Worm (Caenorhabditis elegans) whole organism, dauer: ENCODE data around the gene cgr-1.

Experiments used
- unc-62 ChIP-seq: sonication (generic microtip); optimal IDR thresholded peaks from 2 replicates; lab custom pipeline; 2017; ENCODE audit warnings: missing biosample characterization, missing genetic modification reagents, missing genetic modification characterization

cgr-1 gene

ce11 chrX:3600390-3600789 lies at the start of gene cgr-1:
TSS of gene cgr-1 (minus strand) at chrX:3600457.
- no peak for TF ChIP-seq unc-62 (GFP tag; lab: Kevin White, UChicago)

DNA sequence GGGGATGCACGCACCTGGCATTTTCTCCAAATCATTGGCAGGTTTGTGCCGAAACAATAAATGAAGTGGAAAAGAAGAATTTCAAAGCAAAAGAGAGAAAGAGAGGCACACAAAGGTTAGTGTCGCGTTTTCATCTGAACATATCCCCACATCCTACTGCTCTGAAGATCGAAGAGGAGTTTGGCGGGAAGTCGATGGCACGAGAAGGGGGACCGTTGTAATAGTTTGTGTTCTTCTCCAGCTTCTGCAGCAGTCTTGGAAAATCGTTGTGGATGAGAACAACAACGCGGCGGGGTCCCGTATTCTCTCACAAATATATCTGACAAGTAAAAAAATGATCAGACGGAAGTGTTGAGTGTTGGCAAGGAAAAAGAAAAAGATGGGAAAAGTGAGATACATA lies 45.7 kb upstream of the cgr-1 start:
- no peak for TF ChIP-seq unc-62 (GFP tag; lab: Kevin White, UChicago)

DNA sequence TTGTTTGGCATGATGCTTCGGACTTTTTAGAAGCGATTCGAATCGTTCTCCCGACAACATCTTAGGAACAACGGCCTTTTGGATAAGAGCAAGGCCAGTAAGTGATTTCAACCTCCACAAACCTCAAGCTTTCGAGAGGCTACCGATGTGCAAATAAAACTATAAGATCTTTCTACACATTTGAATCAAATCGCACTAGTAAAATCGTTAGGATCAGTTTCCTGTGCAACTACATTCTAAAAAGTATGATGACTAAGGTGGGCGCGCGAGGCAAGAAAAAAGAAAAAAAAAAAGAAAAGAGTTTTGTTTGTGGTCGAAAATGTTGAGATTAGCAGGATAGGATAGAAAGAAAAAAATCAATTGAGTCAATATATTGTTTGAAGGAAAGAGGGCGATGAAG lies 44.5 kb upstream of the cgr-1 start, which contains the start of gene tmem-24:
TSS of gene tmem-24 (minus strand) at position 101 of the 400 bp plus-strand sequence.
- no peak for TF ChIP-seq unc-62 (GFP tag; lab: Kevin White, UChicago)

DNA sequence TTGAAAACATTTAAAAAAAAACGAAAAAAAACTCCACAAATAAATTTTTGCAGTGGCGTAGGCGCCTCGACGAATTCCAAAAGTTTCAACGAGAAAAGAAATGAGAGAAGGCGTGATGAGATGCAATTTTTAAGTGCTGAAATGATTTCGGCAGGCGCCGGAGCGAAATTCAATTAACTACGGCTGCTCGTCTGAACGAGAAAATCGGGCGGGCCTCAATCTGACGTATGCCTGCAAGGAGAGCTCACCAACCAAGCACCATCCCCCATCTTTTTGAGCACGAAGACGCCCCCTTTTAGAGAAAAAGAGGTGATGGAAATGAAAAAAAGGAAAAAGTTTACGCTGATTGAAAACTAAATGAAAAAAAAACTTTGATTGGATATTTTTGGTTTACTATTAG lies 34.5 kb upstream of the cgr-1 start:
- no peak for TF ChIP-seq unc-62 (GFP tag; lab: Kevin White, UChicago)

ce11 chrX:3633654-3634053 lies 33.4 kb upstream of the cgr-1 start, which contains the start of gene gst-11:
TSS of gene gst-11 (minus strand) at chrX:3633754.
- no peak for TF ChIP-seq unc-62 (GFP tag; lab: Kevin White, UChicago)

ce11 chrX:3631550-3631949 lies 31.3 kb upstream of the cgr-1 start:
- TF ChIP-seq unc-62 (GFP tag; lab: Kevin White, UChicago) = no peak

DNA sequence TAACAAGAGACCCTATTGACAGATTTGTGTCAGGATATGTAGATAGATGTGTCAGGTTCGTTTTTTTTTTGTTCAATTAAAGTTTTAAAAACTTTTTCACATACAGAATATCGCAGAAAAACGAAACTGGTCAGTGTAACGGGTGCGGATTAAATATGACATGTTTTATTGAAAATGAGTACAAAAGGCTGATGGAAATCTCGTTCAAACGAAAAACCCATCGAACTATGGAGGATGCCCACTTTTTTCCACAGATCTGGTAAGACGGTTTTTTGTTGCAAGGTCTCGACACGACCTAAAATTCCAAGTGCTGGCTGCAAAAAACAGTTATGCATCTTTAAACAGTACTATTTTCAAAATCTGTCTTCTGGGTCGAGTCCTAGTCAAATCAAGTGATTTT lies 29.8 kb upstream of the cgr-1 start:
- TF ChIP-seq unc-62 (GFP tag; lab: Kevin White, UChicago) = no peak

DNA sequence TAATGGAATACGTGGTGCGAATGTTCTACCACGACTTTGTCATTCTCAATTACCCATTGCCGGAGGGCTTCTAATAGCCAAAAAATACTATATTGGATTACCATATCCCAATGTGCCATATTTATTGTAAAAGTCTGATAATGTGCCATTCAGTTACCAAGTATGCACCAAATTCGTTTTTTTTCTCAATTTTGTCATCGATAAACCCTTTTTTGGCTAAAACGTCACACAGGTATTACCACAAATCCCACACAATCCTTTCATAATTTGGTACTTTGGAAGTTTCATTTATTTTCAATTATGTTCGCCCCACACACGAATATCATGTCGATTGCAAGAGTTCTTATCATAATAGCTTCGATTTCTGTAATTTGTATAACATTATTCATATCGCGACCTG lies 27.8 kb upstream of the cgr-1 start, which contains the start of gene vep-2:
TSS of gene vep-2 (plus strand) at position 301 of the 400 bp plus-strand sequence.
- no peak for TF ChIP-seq unc-62 (GFP tag; lab: Kevin White, UChicago)

ce11 chrX:3625599-3625998 lies 25.3 kb upstream of the cgr-1 start:
- no peak for TF ChIP-seq unc-62 (GFP tag; lab: Kevin White, UChicago)

ce11 chrX:3623162-3623561 lies 22.9 kb upstream of the cgr-1 start, which contains the start of gene C18B2.2:
TSS of gene C18B2.2 (plus strand) at chrX:3623462.
- no peak for TF ChIP-seq unc-62 (GFP tag; lab: Kevin White, UChicago)

DNA sequence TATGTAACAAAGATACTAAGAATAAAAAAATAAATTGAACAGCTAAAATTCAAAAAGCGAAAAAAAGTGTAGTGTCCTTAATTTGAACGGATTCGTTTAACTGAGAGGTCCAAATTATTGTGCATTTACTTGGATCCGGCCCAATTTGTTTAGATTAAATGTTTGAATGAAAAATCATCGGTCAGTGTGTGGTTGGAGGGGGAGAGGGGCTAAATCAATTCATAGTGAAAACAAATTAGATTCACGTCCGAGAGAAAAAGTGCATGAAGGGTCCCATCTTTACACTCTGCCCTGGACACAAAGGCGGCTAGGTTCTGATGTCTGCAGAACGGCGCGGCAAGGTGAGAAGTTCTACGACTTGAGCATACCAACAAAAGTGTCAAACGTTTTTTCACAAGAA lies 18.6 kb upstream of the cgr-1 start:
- no peak for TF ChIP-seq unc-62 (GFP tag; lab: Kevin White, UChicago)

DNA sequence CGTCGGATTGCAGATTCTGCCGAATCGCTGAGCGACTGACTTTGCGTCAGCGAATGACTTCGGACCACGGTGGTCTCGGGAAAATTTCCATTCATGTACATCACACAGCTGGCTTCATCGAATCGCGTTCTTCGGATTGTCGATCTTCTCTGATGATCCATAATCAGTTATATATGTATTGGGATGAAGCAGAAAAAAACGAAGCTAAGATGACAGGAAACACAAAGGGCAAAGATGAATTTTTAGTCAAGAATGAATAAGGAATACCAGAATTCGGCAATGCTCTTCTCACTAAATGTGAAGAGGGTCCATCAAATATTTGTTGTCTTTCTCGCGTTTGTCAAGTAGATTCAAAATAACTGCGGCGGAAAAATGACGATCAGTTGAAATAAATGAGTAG lies 17.0 kb upstream of the cgr-1 start, which contains the start of gene del-9:
TSS of gene del-9 (minus strand) at position 101 of the 400 bp plus-strand sequence.
- no peak for TF ChIP-seq unc-62 (GFP tag; lab: Kevin White, UChicago)

ce11 chrX:3613665-3614064 lies 13.4 kb upstream of the cgr-1 start:
- no peak for TF ChIP-seq unc-62 (GFP tag; lab: Kevin White, UChicago)

DNA sequence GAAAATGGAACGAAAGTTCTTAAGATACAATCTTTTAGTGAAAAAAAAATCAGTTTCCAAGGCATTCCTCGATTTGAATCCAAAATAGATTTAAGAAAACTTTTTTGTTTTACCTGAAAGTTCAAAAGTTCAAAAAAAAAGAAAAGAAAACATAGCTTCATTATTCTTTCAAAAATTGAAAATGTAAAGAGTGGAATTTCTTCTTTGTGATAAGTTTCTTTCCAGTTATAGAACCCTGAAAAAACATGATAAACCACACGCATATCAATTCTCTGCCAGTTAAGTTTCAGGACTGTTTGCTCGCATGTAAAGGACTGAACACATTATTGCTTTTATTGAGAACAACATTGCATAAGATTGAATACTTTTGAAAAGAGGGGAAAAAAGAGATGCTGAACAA lies 11.5 kb upstream of the cgr-1 start:
- no peak for TF ChIP-seq unc-62 (GFP tag; lab: Kevin White, UChicago)

- TF ChIP-seq unc-62 (GFP tag; lab: Kevin White, UChicago) = no peak
These were observed 10.9 kb upstream of the cgr-1 start, which contains the start of gene C18B2.5 for ce11 chrX:3611042-3611623. TSS of gene C18B2.5 (minus strand) at chrX:3611092.

ce11 chrX:3610442-3610841 lies 10.2 kb upstream of the cgr-1 start:
- no peak for TF ChIP-seq unc-62 (GFP tag; lab: Kevin White, UChicago)

DNA sequence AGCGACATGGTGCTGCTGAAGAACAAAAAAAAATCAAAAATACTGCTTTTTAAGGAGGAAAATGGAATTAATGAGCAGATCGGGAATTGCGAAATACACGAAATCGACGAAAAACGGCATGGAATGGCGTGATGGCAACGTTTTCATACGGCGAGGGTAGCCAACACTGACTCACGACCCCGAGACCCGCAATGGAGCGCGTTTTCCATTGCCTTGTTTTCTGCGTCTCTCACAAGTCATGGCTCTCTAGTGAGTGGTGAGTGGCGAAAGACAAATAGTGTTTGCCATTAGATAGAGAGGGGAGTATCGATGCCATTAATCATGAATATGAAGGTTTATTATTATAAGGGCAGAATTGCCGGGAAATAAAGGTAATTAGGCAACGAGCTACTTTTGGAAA lies 5.5 kb upstream of the cgr-1 start, which contains the start of gene C18B2.4:
TSS of gene C18B2.4 (minus strand) at position 15 of the 400 bp plus-strand sequence.
- no peak for TF ChIP-seq unc-62 (GFP tag; lab: Kevin White, UChicago)
